Worm (Caenorhabditis elegans) whole organism, L4 larva: Measurements from ENCODE around the gene F59A1.6.

Experiments
- D1046.2 ChIP-seq: fragments of 200-800 bp; sonication (Bioruptor generic); IDR thresholded peaks from 2 replicates; pipeline ENCODE4 v1.3.6; 2022; ENCODE audit warnings: missing genetic modification characterization, missing compliant biosample characterization
- F26F4.8 ChIP-seq: fragments of 200-800 bp; sonication (Bioruptor generic); conservative IDR thresholded peaks from 2 replicates; pipeline ENCODE4 v1.3.6; 2022; ENCODE audit warnings: missing genetic modification characterization, missing compliant biosample characterization
- F37D6.2 ChIP-seq: sonication (generic microtip); optimal IDR thresholded peaks from 2 replicates; lab custom pipeline; 2016; ENCODE audit warnings: mild to moderate bottlenecking, missing genetic modification characterization, missing compliant biosample characterization
- F49E8.2 ChIP-seq: sonication (generic microtip); optimal IDR thresholded peaks from 2 replicates; lab custom pipeline; 2016; ENCODE audit warnings: missing compliant biosample characterization, mild to moderate bottlenecking, missing genetic modification characterization, borderline replicate concordance
- R02D3.7 ChIP-seq: fragments of 150-350 bp; sonication (generic microtip); optimal IDR thresholded peaks from 3 replicates; lab custom pipeline; 2014; ENCODE audit warnings: missing biosample characterization, missing genetic modification characterization
- T26A8.4 ChIP-seq: fragments of 200-800 bp; sonication (Bioruptor generic); IDR thresholded peaks from 2 replicates; pipeline ENCODE4 v1.3.6; 2022; ENCODE audit warnings: missing genetic modification characterization, missing compliant biosample characterization
- Y105C5A.15 ChIP-seq: fragments of 200-800 bp; sonication (Bioruptor generic); IDR thresholded peaks from 2 replicates; pipeline ENCODE4 v1.3.6; 2022; ENCODE audit warnings: missing genetic modification characterization, missing compliant biosample characterization
- Y48G9A.11 ChIP-seq: fragments of 200-800 bp; sonication (Bioruptor generic); IDR thresholded peaks from 2 replicates; pipeline ENCODE4 v1.3.6; 2022; ENCODE audit warnings: missing genetic modification reagents, missing genetic modification characterization, missing compliant biosample characterization
- Y5F2A.4 ChIP-seq: fragments of 200-800 bp; sonication (Bioruptor generic); optimal IDR thresholded peaks from 2 replicates; lab custom pipeline; 2018; ENCODE audit warnings: mild to moderate bottlenecking, missing genetic modification characterization, missing compliant biosample characterization
- Y75B8A.6 ChIP-seq: fragments of 200-800 bp; sonication (Bioruptor generic); IDR thresholded peaks from 2 replicates; pipeline ENCODE4 v1.3.6; 2022; ENCODE audit warnings: missing genetic modification reagents, missing genetic modification characterization, missing compliant biosample characterization
- ama-1 ChIP-seq: fragments of 150-350 bp; optimal IDR thresholded peaks from 2 replicates; lab custom pipeline; 2014; ENCODE audit warnings: inconsistent platforms, mixed read lengths
- attf-4 ChIP-seq: sonication (generic microtip); optimal IDR thresholded peaks from 3 replicates; lab custom pipeline; 2017; ENCODE audit warnings: missing biosample characterization, missing genetic modification characterization
- ceh-28 ChIP-seq: fragments of 150-350 bp; optimal IDR thresholded peaks from 2 replicates; lab custom pipeline; 2014; ENCODE audit warnings: missing biosample characterization, missing genetic modification reagents, missing genetic modification characterization
- ceh-32 ChIP-seq: sonication (generic microtip); optimal IDR thresholded peaks from 2 replicates; lab custom pipeline; 2016; ENCODE audit warnings: mild to moderate bottlenecking, missing genetic modification characterization, missing compliant biosample characterization; ENCODE audit not compliant: poor library complexity
- ceh-62 ChIP-seq: sonication (generic microtip); optimal IDR thresholded peaks from 2 replicates; lab custom pipeline; 2017; ENCODE audit warnings: missing biosample characterization, missing genetic modification characterization
- ceh-82 ChIP-seq: sonication (generic microtip); optimal IDR thresholded peaks from 2 replicates; lab custom pipeline; 2017; ENCODE audit warnings: missing biosample characterization, missing genetic modification characterization
- ces-1 ChIP-seq: fragments of 150-350 bp; sonication (generic microtip); optimal IDR thresholded peaks from 4 replicates; lab custom pipeline; 2014; ENCODE audit warnings: missing biosample characterization, missing genetic modification reagents, missing genetic modification characterization
- cey-2 ChIP-seq: sonication (generic microtip); optimal IDR thresholded peaks from 3 replicates; lab custom pipeline; 2017; ENCODE audit warnings: missing genetic modification characterization, mild to moderate bottlenecking, missing compliant biosample characterization, antibody characterized with exemption, borderline replicate concordance; ENCODE audit not compliant: insufficient read depth
- ctbp-1 ChIP-seq: fragments of 200-800 bp; sonication (Bioruptor generic); IDR thresholded peaks from 2 replicates; pipeline ENCODE4 v1.3.6; 2022; ENCODE audit warnings: missing genetic modification reagents, missing genetic modification characterization, missing compliant biosample characterization
- daf-12 ChIP-seq: fragments of 150-350 bp; optimal IDR thresholded peaks from 2 replicates; lab custom pipeline; 2014; ENCODE audit warnings: missing biosample characterization, missing genetic modification reagents, missing genetic modification characterization
- daf-8 ChIP-seq: fragments of 200-800 bp; sonication (Bioruptor generic); IDR thresholded peaks from 2 replicates; pipeline ENCODE4 v1.3.6; 2022; ENCODE audit warnings: missing genetic modification characterization, missing compliant biosample characterization
- dmd-6 ChIP-seq: fragments of 200-800 bp; sonication (Bioruptor generic); IDR thresholded peaks from 2 replicates; pipeline ENCODE4 v1.3.6; 2022; ENCODE audit warnings: missing genetic modification reagents, missing genetic modification characterization, missing compliant biosample characterization
- dmd-8 ChIP-seq: fragments of 200-800 bp; sonication (Bioruptor generic); IDR thresholded peaks from 2 replicates; pipeline ENCODE4 v1.3.6; 2022; ENCODE audit warnings: missing genetic modification characterization, missing compliant biosample characterization
- dmd-9 ChIP-seq: fragments of 200-800 bp; sonication (Bioruptor generic); IDR thresholded peaks from 2 replicates; pipeline ENCODE4 v1.3.6; 2022; ENCODE audit warnings: missing genetic modification reagents, missing genetic modification characterization, missing compliant biosample characterization
- dve-1 ChIP-seq: sonication (generic microtip); optimal IDR thresholded peaks from 2 replicates; lab custom pipeline; 2017; ENCODE audit warnings: antibody characterized with exemption, mild to moderate bottlenecking, missing genetic modification characterization, missing compliant biosample characterization; ENCODE audit not compliant: insufficient read depth
- egl-43 ChIP-seq: fragments of 200-800 bp; sonication (Bioruptor generic); IDR thresholded peaks from 2 replicates; pipeline ENCODE4 v1.3.6; 2022; ENCODE audit warnings: missing genetic modification reagents, missing genetic modification characterization, missing compliant biosample characterization
- fos-1 ChIP-seq: fragments of 150-350 bp; optimal IDR thresholded peaks from 2 replicates; lab custom pipeline; 2014; ENCODE audit warnings: missing biosample characterization, missing genetic modification characterization
- hmg-1.1 ChIP-seq: fragments of 200-800 bp; sonication (Bioruptor generic); IDR thresholded peaks from 2 replicates; pipeline ENCODE4 v1.3.6; 2022; ENCODE audit warnings: missing genetic modification reagents, missing genetic modification characterization, missing compliant biosample characterization
- lin-1 ChIP-seq: fragments of 200-800 bp; sonication (Bioruptor generic); IDR thresholded peaks from 2 replicates; pipeline ENCODE4 v1.3.6; 2022; ENCODE audit warnings: missing genetic modification reagents, missing genetic modification characterization, missing compliant biosample characterization
- lin-13 ChIP-seq: fragments of 150-350 bp; optimal IDR thresholded peaks from 2 replicates; lab custom pipeline; 2014; ENCODE audit warnings: missing biosample characterization, missing genetic modification reagents, missing genetic modification characterization
- lin-15B ChIP-seq: fragments of 150-350 bp; sonication (generic microtip); optimal IDR thresholded peaks from 3 replicates; lab custom pipeline; 2014; ENCODE audit warnings: missing biosample characterization, missing genetic modification characterization
- lin-29 ChIP-seq: fragments of 200-800 bp; sonication (Bioruptor generic); IDR thresholded peaks from 2 replicates; pipeline ENCODE4 v1.3.6; 2022; ENCODE audit warnings: missing genetic modification reagents, missing genetic modification characterization, missing compliant biosample characterization
- madf-9 ChIP-seq: fragments of 200-800 bp; sonication (Bioruptor generic); conservative IDR thresholded peaks from 2 replicates; pipeline ENCODE4 v1.3.6; 2022; ENCODE audit warnings: missing genetic modification reagents, missing genetic modification characterization, missing compliant biosample characterization
- mdl-1 ChIP-seq, 2 experiments: fragments of 150-350 bp in 1 of 2; sonication (generic microtip) in 1 of 2; optimal IDR thresholded peaks; 2 replicates each; lab custom pipeline; 2014 to 2017; ENCODE audit warnings: missing biosample characterization in 2 of 2, missing genetic modification characterization in 2 of 2
- mdt-29 ChIP-seq: fragments of 200-800 bp; sonication (Bioruptor generic); IDR thresholded peaks from 2 replicates; pipeline ENCODE4 v1.3.6; 2022; ENCODE audit warnings: missing genetic modification reagents, missing genetic modification characterization, missing compliant biosample characterization
- mes-2 ChIP-seq: sonication (generic microtip); optimal IDR thresholded peaks from 2 replicates; lab custom pipeline; 2016; ENCODE audit warnings: missing genotype, mild to moderate bottlenecking, missing genetic modification characterization, missing compliant biosample characterization; ENCODE audit not compliant: poor library complexity, severe bottlenecking
- mxl-2 ChIP-seq: fragments of 200-800 bp; sonication (Bioruptor generic); conservative IDR thresholded peaks from 2 replicates; pipeline ENCODE4 v1.3.6; 2022; ENCODE audit warnings: missing genetic modification reagents, missing genetic modification characterization, missing compliant biosample characterization
- nhr-10 ChIP-seq: fragments of 150-350 bp; optimal IDR thresholded peaks from 2 replicates; lab custom pipeline; 2014; ENCODE audit warnings: missing biosample characterization, missing genetic modification characterization
- nhr-102 ChIP-seq: sonication (generic microtip); optimal IDR thresholded peaks from 2 replicates; lab custom pipeline; 2016; ENCODE audit warnings: mild to moderate bottlenecking, missing genetic modification characterization, moderate library complexity, missing compliant biosample characterization
- nhr-11 ChIP-seq: fragments of 150-350 bp; optimal IDR thresholded peaks from 2 replicates; lab custom pipeline; 2014; ENCODE audit warnings: missing biosample characterization, missing genetic modification characterization
- nhr-237 ChIP-seq: sonication (generic microtip); optimal IDR thresholded peaks from 2 replicates; lab custom pipeline; 2017; ENCODE audit warnings: missing biosample characterization, missing genetic modification characterization
- nhr-25 ChIP-seq: sonication (generic microtip); optimal IDR thresholded peaks from 2 replicates; lab custom pipeline; 2017; ENCODE audit warnings: missing genetic modification characterization, mild to moderate bottlenecking, missing compliant biosample characterization, antibody characterized with exemption, moderate library complexity, borderline replicate concordance; ENCODE audit not compliant: insufficient read depth
- nhr-77 ChIP-seq: fragments of 150-350 bp; optimal IDR thresholded peaks from 2 replicates; lab custom pipeline; 2014; ENCODE audit warnings: missing biosample characterization, missing genetic modification characterization
- rbr-2 ChIP-seq: sonication (generic microtip); optimal IDR thresholded peaks from 2 replicates; lab custom pipeline; 2016; ENCODE audit warnings: missing genotype, missing genetic modification characterization, missing compliant biosample characterization
- saeg-2 ChIP-seq: fragments of 200-800 bp; sonication (Bioruptor generic); IDR thresholded peaks from 2 replicates; pipeline ENCODE4 v1.3.6; 2022; ENCODE audit warnings: missing genetic modification reagents, missing genetic modification characterization, missing compliant biosample characterization
- sdz-12 ChIP-seq: fragments of 200-800 bp; sonication (Bioruptor generic); optimal IDR thresholded peaks from 2 replicates; lab custom pipeline; 2018; ENCODE audit warnings: mild to moderate bottlenecking, missing genetic modification characterization, missing compliant biosample characterization
- set-16 ChIP-seq: fragments of 200-800 bp; sonication (Bioruptor generic); IDR thresholded peaks from 2 replicates; pipeline ENCODE4 v1.3.6; 2022; ENCODE audit warnings: missing genetic modification reagents, missing genetic modification characterization, missing compliant biosample characterization
- spr-1 ChIP-seq: sonication (generic microtip); optimal IDR thresholded peaks from 2 replicates; lab custom pipeline; 2016; ENCODE audit warnings: mild to moderate bottlenecking, missing genetic modification characterization, missing compliant biosample characterization
- zip-11 ChIP-seq: fragments of 200-800 bp; sonication (Bioruptor generic); IDR thresholded peaks from 2 replicates; pipeline ENCODE4 v1.3.6; 2022; ENCODE audit warnings: missing genetic modification characterization, missing compliant biosample characterization
- zip-2 ChIP-seq: fragments of 150-350 bp; optimal IDR thresholded peaks from 2 replicates; lab custom pipeline; 2014; ENCODE audit warnings: missing biosample characterization, missing genetic modification characterization
- ztf-11 ChIP-seq: fragments of 150-350 bp; optimal IDR thresholded peaks from 2 replicates; lab custom pipeline; 2014; ENCODE audit warnings: missing biosample characterization, missing genetic modification characterization
- ztf-7 ChIP-seq: fragments of 150-350 bp; optimal IDR thresholded peaks from 2 replicates; lab custom pipeline; 2014; ENCODE audit warnings: missing biosample characterization, missing genetic modification characterization

The F59A1.6 gene

ce11 chrV:17721709-17722108, 36.8 kb downstream of the F59A1.6 start (continued):
- TF ChIP-seq zip-2 (tag; lab: Kevin White, UChicago) (no peak), ctbp-1 (GFP tag; lab: Robert Waterston, UW) (no peak), nhr-10 (peak; percentile 58), Y48G9A.11 (GFP tag; lab: Robert Waterston, UW) (no peak), ceh-32 (tag; lab: Kevin White, UChicago) (no peak), ceh-62 (tag; lab: Kevin White, UChicago) (no peak), mdt-29 (GFP tag; lab: Robert Waterston, UW) (peak; percentile 67), sdz-12 (no peak), fos-1 (tag; lab: Kevin White, UChicago) (no peak), mes-2 (tag; lab: Kevin White, UChicago) (no peak), nhr-102 (tag; lab: Kevin White, UChicago) (peak; percentile 78), ama-1 (lab: Kevin White, UChicago) (no peak), set-16 (GFP tag; lab: Robert Waterston, UW) (no peak), R02D3.7 (no peak), ceh-28 (tag; lab: Kevin White, UChicago) (no peak), ces-1 (GFP tag; lab: Kevin White, UChicago) (no peak), spr-1 (tag; lab: Kevin White, UChicago) (no peak), nhr-25 (tag; lab: Kevin White, UChicago) (no peak), F26F4.8 (no peak), attf-4 (tag; lab: Kevin White, UChicago) (no peak), cey-2 (tag; lab: Kevin White, UChicago) (no peak), egl-43 (no peak), mxl-2 (GFP tag; lab: Robert Waterston, UW) (no peak), mdl-1 (tag; optimal IDR thresholded peaks at IDR 0.05; lab: Kevin White, UChicago) (peak in 1 of 2 experiments; percentile 41), Y105C5A.15 (GFP tag; lab: Robert Waterston, UW) (no peak), dve-1 (peak; percentile 87), zip-11 (no peak), daf-12 (tag; lab: Kevin White, UChicago) (no peak), nhr-237 (tag; lab: Kevin White, UChicago) (no peak), D1046.2 (no peak), dmd-9 (GFP tag; lab: Robert Waterston, UW) (no peak), Y5F2A.4 (GFP tag; lab: Kevin White, UChicago) (no peak), lin-1 (peak; percentile 85; the same call in 1 of the 2 replicates), daf-8 (GFP tag; lab: Robert Waterston, UW) (no peak), ztf-7 (no peak), T26A8.4 (GFP tag; lab: Robert Waterston, UW) (no peak), ztf-11 (tag; lab: Kevin White, UChicago) (no peak), Y75B8A.6 (GFP tag; lab: Robert Waterston, UW) (no peak), dmd-6 (GFP tag; lab: Robert Waterston, UW) (peak; percentile 97), dmd-8 (no peak), rbr-2 (tag; lab: Kevin White, UChicago) (no peak), lin-29 (no peak), saeg-2 (GFP tag; lab: Robert Waterston, UW) (peak; percentile 72; the same call in 1 of the 2 replicates), lin-15B (no peak), F49E8.2 (tag; lab: Kevin White, UChicago) (no peak), F37D6.2 (tag; lab: Kevin White, UChicago) (no peak), madf-9 (no peak), ceh-82 (tag; lab: Kevin White, UChicago) (no peak), nhr-77 (tag; lab: Kevin White, UChicago) (peak; percentile 78), lin-13 (GFP tag; lab: Kevin White, UChicago) (no peak), nhr-11 (no peak), hmg-1.1 (GFP tag; lab: Robert Waterston, UW) (no peak)
